Fruit fly (Drosophila melanogaster) whole organism, embryonic: ENCODE results near the gene Ns1.
A peak's percentile ranks its signal among the peaks of the same experiment; 100 is the strongest.

ENCODE experiments used
- Blimp-1 ChIP-seq: fragments of 200-800 bp; sonication (Bioruptor generic); optimal IDR thresholded peaks from 3 replicates; lab custom pipeline; 2018; ENCODE audit warnings: missing biosample characterization, missing genetic modification characterization, mild to moderate bottlenecking, moderate library complexity, missing genetic modification reagents
- C15 ChIP-seq: fragments of 200-800 bp; sonication (Bioruptor generic); IDR thresholded peaks from 3 replicates; pipeline ENCODE4 v1.3.6; 2022; ENCODE audit warnings: missing biosample characterization, missing genetic modification characterization
- CG12236 ChIP-seq: fragments of 200-800 bp; sonication (Bioruptor generic); optimal IDR thresholded peaks from 2 replicates; lab custom pipeline; 2016; ENCODE audit warnings: missing biosample characterization, missing genetic modification characterization
- CG12391 ChIP-seq: fragments of 200-800 bp; sonication (Bioruptor generic); optimal IDR thresholded peaks from 3 replicates; lab custom pipeline; 2018; ENCODE audit warnings: missing biosample characterization, mild to moderate bottlenecking, missing genetic modification characterization, moderate library complexity
- CG12744 ChIP-seq: fragments of 200-800 bp; sonication (Bioruptor generic); optimal IDR thresholded peaks from 2 replicates; lab custom pipeline; 2016; ENCODE audit warnings: missing biosample characterization, missing genetic modification characterization
- CG13775 ChIP-seq: fragments of 200-800 bp; sonication (Bioruptor generic); optimal IDR thresholded peaks from 3 replicates; lab custom pipeline; 2017; ENCODE audit warnings: missing biosample characterization, mild to moderate bottlenecking, missing genetic modification characterization
- CG13894 ChIP-seq: fragments of 200-800 bp; sonication (Bioruptor generic); optimal IDR thresholded peaks from 3 replicates; lab custom pipeline; 2018; ENCODE audit warnings: missing biosample characterization, mild to moderate bottlenecking, missing genetic modification characterization, moderate library complexity
- CG14710 ChIP-seq: fragments of 200-800 bp; sonication (Bioruptor generic); optimal IDR thresholded peaks from 3 replicates; lab custom pipeline; 2019; ENCODE audit warnings: missing biosample characterization, mild to moderate bottlenecking, missing genetic modification characterization, moderate library complexity
- CG15011 ChIP-seq: fragments of 200-800 bp; sonication (Bioruptor generic); optimal IDR thresholded peaks from 3 replicates; lab custom pipeline; 2018; ENCODE audit warnings: missing biosample characterization, mild to moderate bottlenecking, missing genetic modification characterization
- CG15269 ChIP-seq: fragments of 200-800 bp; sonication (Bioruptor generic); optimal IDR thresholded peaks from 2 replicates; lab custom pipeline; 2018; ENCODE audit warnings: missing biosample characterization, mild to moderate bottlenecking, missing genetic modification characterization, moderate library complexity
- CG1647 ChIP-seq: fragments of 200-800 bp; sonication (Bioruptor generic); optimal IDR thresholded peaks from 3 replicates; lab custom pipeline; 2016; ENCODE audit warnings: missing biosample characterization, missing genetic modification characterization
- CG17385 ChIP-seq: fragments of 200-800 bp; sonication (Bioruptor generic); optimal IDR thresholded peaks from 3 replicates; lab custom pipeline; 2018; ENCODE audit warnings: missing biosample characterization, mild to moderate bottlenecking, missing genetic modification characterization
- CG17612 ChIP-seq: fragments of 200-800 bp; sonication (Bioruptor generic); IDR thresholded peaks from 2 replicates; pipeline ENCODE4 v1.3.6; 2022; ENCODE audit warnings: missing biosample characterization, missing genetic modification characterization
- CG18619 ChIP-seq: fragments of 200-800 bp; sonication (Bioruptor generic); optimal IDR thresholded peaks from 3 replicates; lab custom pipeline; 2017; ENCODE audit warnings: missing biosample characterization, mild to moderate bottlenecking, missing genetic modification characterization
- CG2875 ChIP-seq: fragments of 200-800 bp; sonication (Bioruptor generic); optimal IDR thresholded peaks from 2 replicates; lab custom pipeline; 2017; ENCODE audit warnings: missing biosample characterization, mild to moderate bottlenecking, missing genetic modification characterization, missing genetic modification reagents
- CG33213 ChIP-seq: fragments of 200-800 bp; sonication (Bioruptor generic); optimal IDR thresholded peaks from 3 replicates; lab custom pipeline; 2016; ENCODE audit warnings: missing biosample characterization, missing genetic modification characterization
- CG4404 ChIP-seq: fragments of 200-800 bp; sonication (Bioruptor generic); IDR thresholded peaks from 2 replicates; pipeline ENCODE4 v1.3.6; 2022; ENCODE audit warnings: missing biosample characterization, missing genetic modification characterization
- CG5180 ChIP-seq: fragments of 200-800 bp; sonication (Bioruptor generic); optimal IDR thresholded peaks from 3 replicates; lab custom pipeline; 2017; ENCODE audit warnings: missing biosample characterization, missing genetic modification characterization, mild to moderate bottlenecking, moderate library complexity, missing genetic modification reagents
- CG7556 ChIP-seq: fragments of 200-800 bp; sonication (Bioruptor generic); optimal IDR thresholded peaks from 2 replicates; lab custom pipeline; 2017; ENCODE audit warnings: missing biosample characterization, mild to moderate bottlenecking, missing genetic modification characterization
- CG9437 ChIP-seq: fragments of 200-800 bp; sonication (Bioruptor generic); optimal IDR thresholded peaks from 2 replicates; lab custom pipeline; 2018; ENCODE audit warnings: missing biosample characterization, mild to moderate bottlenecking, missing genetic modification characterization
- Camta ChIP-seq: fragments of 200-800 bp; sonication (Bioruptor generic); optimal IDR thresholded peaks from 2 replicates; lab custom pipeline; 2016; ENCODE audit warnings: missing biosample characterization, missing genetic modification characterization
- Dip2 ChIP-seq: fragments of 200-800 bp; sonication (Bioruptor generic); IDR thresholded peaks from 2 replicates; pipeline ENCODE4 v1.3.6; 2022; ENCODE audit warnings: missing biosample characterization, missing genetic modification characterization
- Dip3 ChIP-seq: fragments of 200-800 bp; sonication (Bioruptor generic); optimal IDR thresholded peaks from 3 replicates; lab custom pipeline; 2016; ENCODE audit warnings: missing biosample characterization, missing genetic modification characterization
- Eip74EF ChIP-seq, 2 experiments: fragments of 200-800 bp in 1 of 2; fragments of >200 bp in 1 of 2; sonication (Bioruptor generic) in 1 of 2; optimal IDR thresholded peaks; 2 replicates each; lab custom pipeline; 2017 to 2019; ENCODE audit warnings: missing biosample characterization in 2 of 2, missing genetic modification characterization in 2 of 2, mild to moderate bottlenecking in 1 of 2, moderate library complexity in 1 of 2
- Ets65A ChIP-seq: fragments of 200-800 bp; sonication (Bioruptor generic); peaks from one replicate; lab custom pipeline; 2016; ENCODE audit warnings: missing biosample characterization, missing genetic modification characterization
- Fer2 ChIP-seq: fragments of 200-800 bp; sonication (Bioruptor generic); optimal IDR thresholded peaks from 2 replicates; lab custom pipeline; 2018; ENCODE audit warnings: missing biosample characterization, mild to moderate bottlenecking, missing genetic modification characterization, moderate library complexity
- H2.0 ChIP-seq: fragments of 200-800 bp; sonication (Bioruptor generic); IDR thresholded peaks from 2 replicates; pipeline ENCODE4 v1.3.6; 2022; ENCODE audit warnings: missing biosample characterization, missing genetic modification characterization
- Hmr ChIP-seq: fragments of 200-800 bp; sonication (Bioruptor generic); optimal IDR thresholded peaks from 3 replicates; lab custom pipeline; 2017; ENCODE audit warnings: mild to moderate bottlenecking, missing biosample characterization, missing genetic modification reagents, missing genetic modification characterization
- NFAT ChIP-seq: fragments of 200-800 bp; sonication (Bioruptor generic); IDR thresholded peaks from 2 replicates; pipeline ENCODE4 v1.3.6; 2022; ENCODE audit warnings: missing biosample characterization, missing genetic modification characterization
- NfI ChIP-seq: fragments of 200-800 bp; sonication (Bioruptor generic); optimal IDR thresholded peaks from 3 replicates; lab custom pipeline; 2018; ENCODE audit warnings: missing biosample characterization, mild to moderate bottlenecking, missing genetic modification characterization, moderate library complexity
- PHDP ChIP-seq: fragments of 200-800 bp; sonication (Bioruptor generic); optimal IDR thresholded peaks from 3 replicates; lab custom pipeline; 2018; ENCODE audit warnings: missing biosample characterization, mild to moderate bottlenecking, missing genetic modification characterization, moderate library complexity
- Sry-β ChIP-seq: fragments of 200-800 bp; sonication (Bioruptor generic); optimal IDR thresholded peaks from 2 replicates; lab custom pipeline; 2018; ENCODE audit warnings: missing biosample characterization, mild to moderate bottlenecking, missing genetic modification characterization, moderate library complexity
- al ChIP-seq: fragments of 200-800 bp; sonication (Bioruptor generic); IDR thresholded peaks from 2 replicates; pipeline ENCODE4 v1.3.6; 2022; ENCODE audit warnings: missing biosample characterization, missing genetic modification characterization
- ap ChIP-seq: fragments of 200-800 bp; sonication (Bioruptor generic); IDR thresholded peaks from 2 replicates; pipeline ENCODE4 v1.3.6; 2022; ENCODE audit warnings: missing biosample characterization, missing genetic modification characterization
- chn ChIP-seq: fragments of 200-800 bp; sonication (Bioruptor generic); optimal IDR thresholded peaks from 2 replicates; lab custom pipeline; 2016; ENCODE audit warnings: missing biosample characterization, missing genetic modification characterization
- dan ChIP-seq: fragments of 200-800 bp; sonication (Bioruptor generic); IDR thresholded peaks from 2 replicates; pipeline ENCODE4 v1.3.6; 2022; ENCODE audit warnings: missing biosample characterization, missing genetic modification characterization
- ems ChIP-seq: fragments of 200-800 bp; sonication (Bioruptor generic); optimal IDR thresholded peaks from 3 replicates; lab custom pipeline; 2016; ENCODE audit warnings: missing biosample characterization, missing genetic modification characterization
- eyg ChIP-seq: fragments of 200-800 bp; sonication (Bioruptor generic); optimal IDR thresholded peaks from 3 replicates; lab custom pipeline; 2016; ENCODE audit warnings: missing biosample characterization, missing genetic modification characterization
- fd96Cb ChIP-seq: fragments of 200-800 bp; sonication (Bioruptor generic); optimal IDR thresholded peaks from 2 replicates; lab custom pipeline; 2018; ENCODE audit warnings: missing biosample characterization, mild to moderate bottlenecking, missing genetic modification characterization, moderate library complexity
- gcm ChIP-seq: fragments of 200-800 bp; sonication (Bioruptor generic); optimal IDR thresholded peaks from 2 replicates; lab custom pipeline; 2019; ENCODE audit warnings: missing biosample characterization, mild to moderate bottlenecking, missing genetic modification characterization, moderate library complexity
- grau ChIP-seq: fragments of 200-800 bp; optimal IDR thresholded peaks from 3 replicates; lab custom pipeline; 2019; ENCODE audit warnings: missing biosample characterization, mild to moderate bottlenecking, missing genetic modification characterization, moderate library complexity
- gsb ChIP-seq: fragments of 200-800 bp; sonication (Bioruptor generic); IDR thresholded peaks from 2 replicates; pipeline ENCODE4 v1.3.6; 2022; ENCODE audit warnings: missing biosample characterization, missing genetic modification characterization
- inv ChIP-seq: fragments of 200-800 bp; sonication (Bioruptor generic); IDR thresholded peaks from 2 replicates; pipeline ENCODE4 v1.3.6; 2022; ENCODE audit warnings: missing biosample characterization, missing genetic modification characterization; ENCODE audit not compliant: partially characterized antibody
- luna ChIP-seq: fragments of 200-800 bp; sonication (Bioruptor generic); optimal IDR thresholded peaks from 2 replicates; lab custom pipeline; 2016; ENCODE audit warnings: missing biosample characterization, missing genetic modification characterization
- mam ChIP-seq: fragments of 200-800 bp; sonication (Bioruptor generic); optimal IDR thresholded peaks from 3 replicates; lab custom pipeline; 2016; ENCODE audit warnings: missing biosample characterization, missing genetic modification characterization
- mirr ChIP-seq: fragments of 200-800 bp; sonication (Bioruptor generic); optimal IDR thresholded peaks from 3 replicates; lab custom pipeline; 2018; ENCODE audit warnings: missing biosample characterization, mild to moderate bottlenecking, missing genetic modification characterization
- onecut ChIP-seq: fragments of 200-800 bp; sonication (Bioruptor generic); IDR thresholded peaks from 2 replicates; pipeline ENCODE4 v1.3.6; 2022; ENCODE audit warnings: missing biosample characterization, missing genetic modification characterization
- otp ChIP-seq: fragments of 200-800 bp; sonication (Bioruptor generic); IDR thresholded peaks from 3 replicates; pipeline ENCODE4, ENCODE4 v1.3.6; 2022; ENCODE audit warnings: missing biosample characterization, missing genetic modification characterization
- phol ChIP-seq: fragments of 200-800 bp; sonication (Bioruptor generic); optimal IDR thresholded peaks from 3 replicates; lab custom pipeline; 2018; ENCODE audit warnings: missing biosample characterization, mild to moderate bottlenecking, missing genetic modification characterization, moderate library complexity
- ranshi ChIP-seq: fragments of 200-800 bp; sonication (Bioruptor generic); IDR thresholded peaks from 2 replicates; pipeline ENCODE4 v1.3.6; 2022; ENCODE audit warnings: missing biosample characterization, missing genetic modification characterization
- tll ChIP-seq, 2 experiments: fragments of 200-800 bp in 1 of 2; fragments of >200 bp in 1 of 2; sonication (Bioruptor generic) in 1 of 2; optimal IDR thresholded peaks; 2 replicates each; lab custom pipeline; 2017 to 2019; ENCODE audit warnings: missing biosample characterization in 2 of 2, missing genetic modification characterization in 2 of 2, mild to moderate bottlenecking in 1 of 2, moderate library complexity in 1 of 2

The Ns1 gene

DNA sequence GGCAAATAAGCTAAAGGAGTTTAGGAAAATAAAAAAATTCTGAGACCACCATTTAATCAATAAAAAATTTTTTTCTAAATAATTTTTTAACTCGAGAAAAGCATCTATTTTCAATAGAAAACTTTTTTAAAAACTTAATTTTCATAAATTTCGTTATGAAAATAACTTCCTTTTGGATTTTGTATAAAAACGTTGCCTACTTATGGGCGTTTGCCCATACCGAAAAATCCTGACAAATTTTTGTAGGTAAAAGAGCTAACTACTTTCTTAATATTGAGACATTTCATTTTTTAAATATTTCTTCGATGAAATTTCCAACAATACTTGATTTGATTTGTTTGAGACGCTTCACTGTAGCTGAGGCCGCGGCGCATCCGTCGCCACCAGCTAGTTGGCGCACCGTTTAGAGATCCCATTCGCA, 12.2 kb downstream of the Ns1 start (continued):
- TF ChIP-seq CG12391 (tag; lab: Kevin White, UChicago) (peak; percentile 62), Sry-β (no peak), Dip3 (GFP tag; lab: Kevin White, UChicago) (peak; percentile 30), Blimp-1 (GFP tag; lab: Kevin White, UChicago) (peak; percentile 50), CG13894 (no peak), CG14710 (tag; lab: Kevin White, UChicago) (peak; percentile 48), al (GFP tag; lab: Robert Waterston, UW) (no peak), CG12236 (GFP tag; lab: Kevin White, UChicago) (peak; percentile 32), PHDP (peak; percentile 43), CG18619 (GFP tag; lab: Kevin White, UChicago) (peak; percentile 27), CG2875 (GFP tag; lab: Kevin White, UChicago) (peak; percentile 33), ranshi (GFP tag; lab: Robert Waterston, UW) (peak; percentile 24; the same call in 1 of the 2 replicates), mam (GFP tag; lab: Kevin White, UChicago) (peak; percentile 48), dan (no peak), Ets65A (GFP tag; lab: Kevin White, UChicago) (peak; percentile 83), CG7556 (peak; percentile 79), grau (peak; percentile 91), otp (no peak), inv (GFP tag; lab: Robert Waterston, UW) (no peak), chn (GFP tag; lab: Kevin White, UChicago) (no peak), ap (GFP tag; lab: Robert Waterston, UW) (no peak), CG33213 (GFP tag; lab: Kevin White, UChicago) (no peak), CG1647 (GFP tag; lab: Kevin White, UChicago) (no peak), Hmr (GFP tag; lab: Kevin White, UChicago) (peak; percentile 51), C15 (GFP tag; lab: Robert Waterston, UW) (no peak), NFAT (GFP tag; lab: Robert Waterston, UW) (no peak), ems (GFP tag; lab: Kevin White, UChicago) (peak; percentile 16), eyg (GFP tag; lab: Kevin White, UChicago) (no peak), CG17612 (GFP tag; lab: Robert Waterston, UW) (no peak), tll (GFP tag; optimal IDR thresholded peaks at IDR 0.05; lab: Kevin White, UChicago) (no peak), H2.0 (GFP tag; lab: Robert Waterston, UW) (peak; percentile 14; the same call in 1 of the 2 replicates), CG17385 (GFP tag; lab: Kevin White, UChicago) (peak; percentile 50), gcm (GFP tag; lab: Kevin White, UChicago) (peak; percentile 7), fd96Cb (tag; lab: Kevin White, UChicago) (peak; percentile 62), Eip74EF (GFP tag; optimal IDR thresholded peaks at IDR 0.05; lab: Kevin White, UChicago) (peak in 1 of 2 experiments; percentile 21), Fer2 (tag; lab: Kevin White, UChicago) (peak; percentile 14), CG13775 (peak; percentile 41), CG15269 (peak; percentile 39), gsb (GFP tag; lab: Robert Waterston, UW) (no peak), CG9437 (GFP tag; lab: Kevin White, UChicago) (peak; percentile 54), luna (no peak), CG4404 (GFP tag; lab: Robert Waterston, UW) (peak; percentile 32; the same call in 1 of the 2 replicates), NfI (GFP tag; lab: Kevin White, UChicago) (peak; percentile 12), Dip2 (GFP tag; lab: Robert Waterston, UW) (no peak), Camta (no peak), onecut (no peak), CG15011 (GFP tag; lab: Kevin White, UChicago) (no peak), phol (tag; lab: Kevin White, UChicago) (peak; percentile 66), CG12744 (GFP tag; lab: Kevin White, UChicago) (peak; percentile 15), mirr (no peak), CG5180 (GFP tag; lab: Kevin White, UChicago) (peak; percentile 15)
